Fruit fly (Drosophila melanogaster) whole organism, embryonic: ENCODE data around the gene CG3119.

Experiments used
- Ada2b ChIP-seq: fragments of 200-800 bp; sonication (Bioruptor generic); IDR thresholded peaks from 2 replicates; pipeline ENCODE4 v1.3.6; 2022; ENCODE audit warnings: missing biosample characterization, missing genetic modification characterization
- CG3726 ChIP-seq: fragments of 200-800 bp; sonication (Bioruptor generic); IDR thresholded peaks from 3 replicates; pipeline ENCODE4, ENCODE4 v1.3.6; 2022; ENCODE audit warnings: missing biosample characterization, missing genetic modification characterization
- CHES-1-like ChIP-seq: fragments of 200-800 bp; sonication (Bioruptor generic); optimal IDR thresholded peaks from 2 replicates; lab custom pipeline; 2016; ENCODE audit warnings: missing biosample characterization, missing genetic modification characterization
- Ssrp ChIP-seq: fragments of 200-800 bp; sonication (Bioruptor generic); optimal IDR thresholded peaks from 2 replicates; lab custom pipeline; 2018; ENCODE audit warnings: missing biosample characterization, mild to moderate bottlenecking, missing genetic modification characterization, moderate library complexity
- az2 ChIP-seq: fragments of 200-800 bp; sonication (Bioruptor generic); optimal IDR thresholded peaks from 3 replicates; lab custom pipeline; 2016; ENCODE audit warnings: missing biosample characterization, missing genetic modification characterization
- cato ChIP-seq: fragments of 200-800 bp; sonication (Bioruptor generic); optimal IDR thresholded peaks from 2 replicates; lab custom pipeline; 2016; ENCODE audit warnings: missing biosample characterization, missing genetic modification characterization, borderline replicate concordance
- gro ChIP-seq: fragments of 200-800 bp; sonication (Bioruptor generic); optimal IDR thresholded peaks from 2 replicates; lab custom pipeline; 2016; ENCODE audit warnings: missing biosample characterization, missing genetic modification characterization
- gsb ChIP-seq: fragments of 200-800 bp; sonication (Bioruptor generic); IDR thresholded peaks from 2 replicates; pipeline ENCODE4 v1.3.6; 2022; ENCODE audit warnings: missing biosample characterization, missing genetic modification characterization
- sima ChIP-seq: fragments of 200-800 bp; sonication (Bioruptor generic); optimal IDR thresholded peaks from 2 replicates; lab custom pipeline; 2016; ENCODE audit warnings: missing biosample characterization, missing genetic modification characterization
- stc ChIP-seq: fragments of 200-800 bp; sonication (Bioruptor generic); IDR thresholded peaks from 2 replicates; pipeline ENCODE4 v1.3.6; 2022; ENCODE audit warnings: missing biosample characterization, missing genetic modification characterization
- tio ChIP-seq: fragments of 200-800 bp; sonication (Bioruptor generic); optimal IDR thresholded peaks from 2 replicates; lab custom pipeline; 2017; ENCODE audit warnings: missing biosample characterization, missing genetic modification characterization, inconsistent platforms

DNA sequence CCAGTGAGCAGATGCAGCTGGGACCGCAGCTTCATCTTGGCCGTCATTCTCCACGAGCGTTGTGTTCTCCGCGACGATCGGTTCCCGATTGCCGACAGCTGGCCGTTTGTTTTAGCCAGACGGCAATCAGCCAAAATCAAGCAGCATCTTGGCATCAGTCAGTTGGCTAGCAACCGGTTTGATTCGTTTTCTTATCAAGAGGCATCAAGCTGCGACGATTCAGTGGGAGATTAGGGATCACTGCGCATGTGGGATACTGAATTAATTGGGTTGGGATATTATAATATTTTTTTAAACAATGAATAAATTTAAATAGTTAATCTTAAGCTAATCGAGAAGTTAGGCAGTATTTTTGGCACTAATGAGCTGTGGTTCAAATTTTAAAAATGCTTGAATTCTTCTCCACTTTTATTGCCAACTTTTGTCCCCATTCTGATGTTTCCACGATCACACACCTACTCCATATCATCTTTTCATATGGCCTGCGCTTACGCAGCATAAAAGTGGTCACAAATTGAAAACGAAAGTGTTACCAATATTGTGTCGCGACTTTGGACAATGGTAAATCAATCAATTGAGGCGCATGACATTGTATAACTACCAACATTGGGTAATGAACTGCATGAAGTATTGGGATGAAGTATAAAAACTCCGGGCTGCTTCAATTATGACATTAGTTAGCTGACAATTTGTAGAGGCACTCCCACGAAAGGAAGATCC, at the start of gene CG3119, which contains the start of gene Cpr23B:
- no peak for TF ChIP-seq tio
- no peak for TF ChIP-seq CHES-1-like (GFP tag; lab: Kevin White, UChicago)
- TF ChIP-seq sima = no peak
- TF ChIP-seq az2 (GFP tag; lab: Kevin White, UChicago) = no peak
- no peak for TF ChIP-seq stc (GFP tag; lab: Robert Waterston, UW)
- no peak for TF ChIP-seq Ada2b (GFP tag; lab: Robert Waterston, UW)
- no peak for TF ChIP-seq gro
- TF ChIP-seq Ssrp = no peak
- TF ChIP-seq gsb (GFP tag; lab: Robert Waterston, UW) = no peak
- no peak for TF ChIP-seq CG3726 (GFP tag; lab: Robert Waterston, UW)
- no peak for TF ChIP-seq cato (GFP tag; lab: Kevin White, UChicago)
